Worm (Caenorhabditis elegans) whole organism, L4 larva: ENCODE data around the gene nhr-182.

ENCODE experiments used
- D1046.2 ChIP-seq: fragments of 200-800 bp; sonication (Bioruptor generic); IDR thresholded peaks from 2 replicates; pipeline ENCODE4 v1.3.6; 2022; ENCODE audit warnings: missing genetic modification characterization, missing compliant biosample characterization
- F37D6.2 ChIP-seq: sonication (generic microtip); optimal IDR thresholded peaks from 2 replicates; lab custom pipeline; 2016; ENCODE audit warnings: mild to moderate bottlenecking, missing genetic modification characterization, missing compliant biosample characterization
- F44E2.7 ChIP-seq: fragments of 200-800 bp; sonication (Bioruptor generic); IDR thresholded peaks from 2 replicates; pipeline ENCODE4 v2.1.2; 2022; ENCODE audit warnings: missing genetic modification characterization, missing compliant biosample characterization
- R02D3.7 ChIP-seq: fragments of 150-350 bp; sonication (generic microtip); optimal IDR thresholded peaks from 3 replicates; lab custom pipeline; 2014; ENCODE audit warnings: missing biosample characterization, missing genetic modification characterization
- T26A8.4 ChIP-seq: fragments of 200-800 bp; sonication (Bioruptor generic); IDR thresholded peaks from 2 replicates; pipeline ENCODE4 v1.3.6; 2022; ENCODE audit warnings: missing genetic modification characterization, missing compliant biosample characterization
- Y105C5A.15 ChIP-seq: fragments of 200-800 bp; sonication (Bioruptor generic); IDR thresholded peaks from 2 replicates; pipeline ENCODE4 v1.3.6; 2022; ENCODE audit warnings: missing genetic modification characterization, missing compliant biosample characterization
- Y48G9A.11 ChIP-seq: fragments of 200-800 bp; sonication (Bioruptor generic); IDR thresholded peaks from 2 replicates; pipeline ENCODE4 v1.3.6; 2022; ENCODE audit warnings: missing genetic modification reagents, missing genetic modification characterization, missing compliant biosample characterization
- ZK337.2 ChIP-seq: fragments of 200-800 bp; sonication (Bioruptor generic); IDR thresholded peaks from 2 replicates; pipeline ENCODE4 v1.3.6; 2022; ENCODE audit warnings: missing genetic modification reagents, missing genetic modification characterization, missing compliant biosample characterization
- ZK546.5 ChIP-seq, 2 experiments: sonication (generic microtip); optimal IDR thresholded peaks; 2 replicates each; lab custom pipeline; 2017; ENCODE audit warnings: missing biosample characterization in 2 of 2, missing genetic modification characterization in 2 of 2
- aha-1 ChIP-seq: fragments of 150-350 bp; peaks from one replicate; lab custom pipeline; 2014; ENCODE audit warnings: missing biosample characterization, missing genetic modification characterization
- arid-1 ChIP-seq: fragments of 200-800 bp; sonication (Bioruptor generic); conservative IDR thresholded peaks from 2 replicates; pipeline ENCODE4 v1.3.6; 2022; ENCODE audit warnings: missing genetic modification reagents, missing genetic modification characterization, missing compliant biosample characterization
- ceh-28 ChIP-seq: fragments of 150-350 bp; optimal IDR thresholded peaks from 2 replicates; lab custom pipeline; 2014; ENCODE audit warnings: missing biosample characterization, missing genetic modification reagents, missing genetic modification characterization
- ceh-32 ChIP-seq: sonication (generic microtip); optimal IDR thresholded peaks from 2 replicates; lab custom pipeline; 2016; ENCODE audit warnings: mild to moderate bottlenecking, missing genetic modification characterization, missing compliant biosample characterization; ENCODE audit not compliant: poor library complexity
- ceh-44 ChIP-seq: fragments of 200-800 bp; sonication (Bioruptor generic); IDR thresholded peaks from 2 replicates; pipeline ENCODE4 v1.3.6; 2022; ENCODE audit warnings: missing genetic modification reagents, missing genetic modification characterization, missing compliant biosample characterization
- ces-1 ChIP-seq: fragments of 150-350 bp; sonication (generic microtip); optimal IDR thresholded peaks from 4 replicates; lab custom pipeline; 2014; ENCODE audit warnings: missing biosample characterization, missing genetic modification reagents, missing genetic modification characterization
- daf-16 ChIP-seq, 3 experiments: sonication (generic microtip); optimal IDR thresholded peaks; 2 replicates each; lab custom pipeline; 2016 to 2017; ENCODE audit warnings: missing genetic modification characterization in 3 of 3, missing genetic modification reagents in 3 of 3, mild to moderate bottlenecking in 2 of 3, missing compliant biosample characterization in 2 of 3, missing biosample characterization in 1 of 3, moderate library complexity in 1 of 3
- daf-8 ChIP-seq: fragments of 200-800 bp; sonication (Bioruptor generic); IDR thresholded peaks from 2 replicates; pipeline ENCODE4 v1.3.6; 2022; ENCODE audit warnings: missing genetic modification characterization, missing compliant biosample characterization
- dve-1 ChIP-seq: sonication (generic microtip); optimal IDR thresholded peaks from 2 replicates; lab custom pipeline; 2017; ENCODE audit warnings: antibody characterized with exemption, mild to moderate bottlenecking, missing genetic modification characterization, missing compliant biosample characterization; ENCODE audit not compliant: insufficient read depth
- egl-43 ChIP-seq: fragments of 200-800 bp; sonication (Bioruptor generic); IDR thresholded peaks from 2 replicates; pipeline ENCODE4 v1.3.6; 2022; ENCODE audit warnings: missing genetic modification reagents, missing genetic modification characterization, missing compliant biosample characterization
- fkh-10 ChIP-seq: fragments of 150-350 bp; optimal IDR thresholded peaks from 2 replicates; lab custom pipeline; 2014; ENCODE audit warnings: missing biosample characterization, missing genetic modification reagents, missing genetic modification characterization
- hlh-11 ChIP-seq: fragments of 200-800 bp; sonication (Bioruptor generic); optimal IDR thresholded peaks from 2 replicates; lab custom pipeline; 2018; ENCODE audit warnings: mild to moderate bottlenecking, missing genetic modification characterization, missing compliant biosample characterization
- hlh-30 ChIP-seq: sonication (generic microtip); optimal IDR thresholded peaks from 2 replicates; lab custom pipeline; 2017; ENCODE audit warnings: antibody characterized with exemption, mild to moderate bottlenecking, missing genetic modification characterization, missing compliant biosample characterization; ENCODE audit not compliant: insufficient read depth
- lim-7 ChIP-seq: fragments of 200-800 bp; sonication (Bioruptor generic); IDR thresholded peaks from 2 replicates; pipeline ENCODE4 v1.3.6; 2022; ENCODE audit warnings: missing genetic modification characterization, missing compliant biosample characterization
- lin-39 ChIP-seq: fragments of 150-350 bp; optimal IDR thresholded peaks from 2 replicates; lab custom pipeline; 2014; ENCODE audit warnings: missing biosample characterization, missing genetic modification reagents, missing genetic modification characterization
- lsy-2 ChIP-seq, 2 experiments: fragments of 150-350 bp in 1 of 2; sonication (generic microtip) in 1 of 2; optimal IDR thresholded peaks; 2 replicates each; lab custom pipeline; 2014 to 2017; ENCODE audit warnings: missing biosample characterization in 2 of 2, missing genetic modification characterization in 2 of 2
- madf-5 ChIP-seq, 2 experiments: fragments of 200-800 bp; sonication (Bioruptor generic); IDR thresholded peaks; 2 replicates each; pipeline ENCODE4 v1.3.6; 2022; ENCODE audit warnings: missing compliant biosample characterization in 2 of 2, missing genetic modification characterization in 2 of 2
- mdt-29 ChIP-seq: fragments of 200-800 bp; sonication (Bioruptor generic); IDR thresholded peaks from 2 replicates; pipeline ENCODE4 v1.3.6; 2022; ENCODE audit warnings: missing genetic modification reagents, missing genetic modification characterization, missing compliant biosample characterization
- nhr-10 ChIP-seq: fragments of 150-350 bp; optimal IDR thresholded peaks from 2 replicates; lab custom pipeline; 2014; ENCODE audit warnings: missing biosample characterization, missing genetic modification characterization
- nhr-28 ChIP-seq: fragments of 150-350 bp; optimal IDR thresholded peaks from 2 replicates; lab custom pipeline; 2014; ENCODE audit warnings: missing biosample characterization, missing genetic modification characterization
- nhr-41 ChIP-seq: fragments of 200-800 bp; sonication (Bioruptor generic); IDR thresholded peaks from 2 replicates; pipeline ENCODE4 v1.3.6; 2022; ENCODE audit warnings: missing genetic modification reagents, missing genetic modification characterization, missing compliant biosample characterization
- nhr-76 ChIP-seq: fragments of 150-350 bp; optimal IDR thresholded peaks from 2 replicates; lab custom pipeline; 2014; ENCODE audit warnings: missing biosample characterization, missing genetic modification characterization
- nhr-77 ChIP-seq: fragments of 150-350 bp; optimal IDR thresholded peaks from 2 replicates; lab custom pipeline; 2014; ENCODE audit warnings: missing biosample characterization, missing genetic modification characterization
- pha-4 ChIP-seq, 2 experiments: fragments of 150-350 bp in 1 of 2; fragments of 200-800 bp in 1 of 2; sonication (Bioruptor generic) in 1 of 2; IDR thresholded peaks in 1 of 2; optimal IDR thresholded peaks in 1 of 2; 2 replicates each; pipeline versions ENCODE4 v1.3.6 to Lab custom; 2014 to 2022; ENCODE audit warnings: missing genetic modification characterization in 2 of 2, missing genetic modification reagents in 2 of 2, missing biosample characterization in 1 of 2, missing compliant biosample characterization in 1 of 2
- pqm-1 ChIP-seq: sonication (generic microtip); optimal IDR thresholded peaks from 2 replicates; lab custom pipeline; 2017; ENCODE audit warnings: missing biosample characterization, missing genetic modification characterization
- skn-1 ChIP-seq: fragments of 150-350 bp; optimal IDR thresholded peaks from 2 replicates; lab custom pipeline; 2014; ENCODE audit warnings: missing biosample characterization, missing genetic modification characterization
- spr-1 ChIP-seq: sonication (generic microtip); optimal IDR thresholded peaks from 2 replicates; lab custom pipeline; 2016; ENCODE audit warnings: mild to moderate bottlenecking, missing genetic modification characterization, missing compliant biosample characterization
- spr-3 ChIP-seq: fragments of 200-800 bp; sonication (Bioruptor generic); optimal IDR thresholded peaks from 2 replicates; lab custom pipeline; 2018; ENCODE audit warnings: mild to moderate bottlenecking, missing genetic modification characterization, missing compliant biosample characterization
- tra-1 ChIP-seq: fragments of 200-800 bp; sonication (Bioruptor generic); IDR thresholded peaks from 2 replicates; pipeline ENCODE4 v1.3.6; 2022; ENCODE audit warnings: missing genetic modification reagents, missing genetic modification characterization, missing compliant biosample characterization
- zag-1 ChIP-seq: fragments of 150-350 bp; optimal IDR thresholded peaks from 2 replicates; lab custom pipeline; 2014; ENCODE audit warnings: missing biosample characterization, missing genetic modification characterization
- zfp-2 ChIP-seq: sonication (generic microtip); optimal IDR thresholded peaks from 2 replicates; lab custom pipeline; 2016; ENCODE audit warnings: mild to moderate bottlenecking, missing genetic modification characterization, missing compliant biosample characterization
- zfp-3 ChIP-seq: fragments of 200-800 bp; sonication (Bioruptor generic); conservative IDR thresholded peaks from 2 replicates; pipeline ENCODE4 v1.3.6; 2022; ENCODE audit warnings: missing genetic modification reagents, missing genetic modification characterization, missing compliant biosample characterization
- zip-2 ChIP-seq: fragments of 150-350 bp; optimal IDR thresholded peaks from 2 replicates; lab custom pipeline; 2014; ENCODE audit warnings: missing biosample characterization, missing genetic modification characterization
- ztf-11 ChIP-seq: fragments of 150-350 bp; optimal IDR thresholded peaks from 2 replicates; lab custom pipeline; 2014; ENCODE audit warnings: missing biosample characterization, missing genetic modification characterization
- ztf-7 ChIP-seq: fragments of 150-350 bp; optimal IDR thresholded peaks from 2 replicates; lab custom pipeline; 2014; ENCODE audit warnings: missing biosample characterization, missing genetic modification characterization

Gene nhr-182

DNA sequence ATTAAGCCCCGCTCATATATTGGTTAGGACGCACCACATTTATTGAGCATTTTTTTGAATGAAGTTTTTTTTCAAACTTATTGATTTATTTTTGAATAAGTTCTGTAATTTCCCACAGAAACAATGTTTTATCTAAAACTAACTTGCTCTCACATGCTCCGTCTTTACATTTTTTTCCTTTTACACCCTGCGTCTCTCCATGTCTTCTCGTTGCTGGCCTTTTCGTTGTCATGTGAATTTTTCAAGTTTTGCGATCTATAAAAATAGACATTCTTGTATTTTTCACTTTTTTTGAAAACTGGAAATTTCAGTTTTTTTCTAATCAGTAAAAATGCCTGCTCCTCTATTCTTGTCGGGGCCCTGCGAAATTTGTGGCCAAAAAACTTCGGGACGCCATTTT, 28.8 kb downstream of the nhr-182 start, which contains the start of gene nhr-134 (continued):
- TF ChIP-seq Y48G9A.11 (GFP tag; lab: Robert Waterston, UW) (no peak), spr-3 (GFP tag; lab: Kevin White, UChicago) (no peak), tra-1 (GFP tag; lab: Robert Waterston, UW) (no peak), hlh-30 (tag; lab: Kevin White, UChicago) (peak; percentile 87), Y105C5A.15 (no peak), arid-1 (GFP tag; lab: Robert Waterston, UW) (no peak), ztf-11 (no peak), T26A8.4 (no peak), daf-16 (GFP tag; optimal IDR thresholded peaks at IDR 0.05; lab: Kevin White, UChicago) (no peak), daf-16 (tag; optimal IDR thresholded peaks at IDR 0.05; lab: Kevin White, UChicago) (peak; percentile 44), spr-1 (tag; lab: Kevin White, UChicago) (no peak), pha-4 (GFP tag; IDR thresholded peaks at IDR 0.05; lab: Robert Waterston, UW) (no peak), pha-4 (tag; optimal IDR thresholded peaks at IDR 0.05; lab: Kevin White, UChicago) (no peak)

DNA sequence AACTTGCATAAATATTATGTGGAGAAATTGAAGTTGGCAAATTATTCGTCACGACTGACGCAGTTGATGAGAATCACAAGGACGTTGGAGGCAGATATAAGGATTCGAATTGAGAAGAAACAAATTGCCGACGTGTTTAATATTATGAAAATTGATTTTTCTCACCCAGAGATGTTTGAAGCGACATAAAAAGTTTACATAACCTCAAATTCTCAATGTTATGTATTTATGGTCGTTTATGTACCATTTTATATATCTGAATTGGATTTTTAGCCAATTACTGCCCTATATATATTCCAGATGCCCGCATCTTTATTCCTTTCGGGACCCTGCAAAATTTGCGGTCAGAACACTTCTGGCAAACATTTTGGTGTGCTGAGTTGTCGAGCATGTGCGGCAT, 30.9 kb downstream of the nhr-182 start, which contains the start of gene nhr-126:
nhr-126 (plus strand) TSS at position 301 of the 400 bp plus-strand sequence.
- TF ChIP-seq nhr-41 (no peak), daf-8 (GFP tag; lab: Robert Waterston, UW) (no peak)

- TF ChIP-seq nhr-10 (tag; lab: Kevin White, UChicago) (no peak), Y48G9A.11 (GFP tag; lab: Robert Waterston, UW) (no peak), hlh-11 (no peak), mdt-29 (GFP tag; lab: Robert Waterston, UW) (no peak), lim-7 (GFP tag; lab: Robert Waterston, UW) (no peak), F37D6.2 (tag; lab: Kevin White, UChicago) (no peak), Y105C5A.15 (no peak), ces-1 (GFP tag; lab: Kevin White, UChicago) (no peak), arid-1 (GFP tag; lab: Robert Waterston, UW) (no peak), ztf-7 (tag; lab: Kevin White, UChicago) (no peak), ZK337.2 (GFP tag; lab: Robert Waterston, UW) (no peak), egl-43 (GFP tag; lab: Robert Waterston, UW) (no peak), lin-39 (no peak), zfp-3 (GFP tag; lab: Robert Waterston, UW) (no peak), ceh-32 (tag; lab: Kevin White, UChicago) (no peak)
Measured at ce11 chrV:2226903-2227302, 32.8 kb downstream of the nhr-182 start, which contains the start of gene nhr-18. Gene nhr-18, plus strand, starts transcription at chrV:2227203.

DNA sequence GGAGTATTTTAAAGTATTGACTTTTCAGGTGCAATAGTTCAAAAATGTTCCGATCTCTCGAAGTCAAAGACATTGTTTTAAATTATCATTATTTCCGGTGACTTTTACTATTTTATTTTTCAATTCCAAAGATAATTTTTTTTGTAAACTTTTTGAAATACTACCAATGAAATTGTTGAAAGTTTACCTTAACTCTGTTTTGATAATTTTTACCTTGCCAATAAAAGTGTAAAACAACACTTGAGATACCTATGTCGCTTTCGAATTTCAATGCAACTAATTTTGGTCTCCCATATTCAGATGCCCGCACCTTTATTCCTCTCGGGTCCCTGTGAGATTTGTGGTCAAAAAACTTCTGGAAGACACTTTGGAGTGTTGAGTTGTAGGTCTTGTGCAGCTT, 34.6 kb downstream of the nhr-182 start, which contains the start of gene nhr-103:
nhr-103 (plus strand) TSS at position 301 of the 400 bp plus-strand sequence.
- TF ChIP-seq egl-43 (GFP tag; lab: Robert Waterston, UW) = no peak
- no peak for TF ChIP-seq daf-16 (GFP tag; optimal IDR thresholded peaks at IDR 0.05; lab: Kevin White, UChicago)
- no peak for TF ChIP-seq daf-16 (tag; optimal IDR thresholded peaks at IDR 0.05; lab: Kevin White, UChicago)
- TF ChIP-seq F44E2.7 = no peak
- TF ChIP-seq ztf-11 = no peak
- TF ChIP-seq aha-1 = no peak
- no peak for TF ChIP-seq zip-2 (tag; lab: Kevin White, UChicago)
- TF ChIP-seq dve-1 (tag; lab: Kevin White, UChicago) = no peak
- TF ChIP-seq pqm-1 (tag; lab: Kevin White, UChicago) = no peak
- TF ChIP-seq lsy-2 (tag; optimal IDR thresholded peaks at IDR 0.05; lab: Kevin White, UChicago) = no peak

DNA sequence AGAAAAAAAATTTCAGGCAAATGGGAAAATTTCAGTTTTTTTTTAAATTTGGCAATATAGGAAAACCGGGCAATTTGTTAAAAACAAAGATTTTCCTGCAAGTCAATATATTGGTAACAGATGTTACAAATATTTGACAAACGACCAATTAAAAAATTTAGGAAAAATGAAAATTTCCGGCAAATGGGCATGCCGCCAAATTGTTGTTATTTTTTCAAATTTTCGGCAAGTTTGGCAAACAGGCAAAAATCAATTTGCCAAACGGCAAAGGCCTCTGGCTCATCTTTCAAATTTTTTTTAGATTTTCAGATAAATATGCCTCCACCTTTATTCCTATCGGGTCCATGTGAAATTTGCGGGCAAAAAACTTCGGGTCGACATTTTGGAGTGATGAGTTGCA, 38.0 kb downstream of the nhr-182 start, which contains the start of gene nhr-128:
nhr-128 (plus strand) TSS at position 301 of the 400 bp plus-strand sequence.
- TF ChIP-seq daf-8 (GFP tag; lab: Robert Waterston, UW) (no peak), D1046.2 (GFP tag; lab: Robert Waterston, UW) (no peak), R02D3.7 (tag; lab: Kevin White, UChicago) (no peak), nhr-77 (tag; lab: Kevin White, UChicago) (no peak), nhr-76 (tag; lab: Kevin White, UChicago) (no peak), ZK546.5 (tag; optimal IDR thresholded peaks at IDR 0.05; lab: Kevin White, UChicago) (no peak), zag-1 (no peak), ceh-44 (no peak), dve-1 (tag; lab: Kevin White, UChicago) (no peak), madf-5 (GFP tag; IDR thresholded peaks at IDR 0.05; lab: Robert Waterston, UW) (no peak), fkh-10 (GFP tag; lab: Kevin White, UChicago) (no peak), nhr-28 (tag; lab: Kevin White, UChicago) (no peak), skn-1 (tag; lab: Kevin White, UChicago) (no peak), ceh-28 (no peak), zfp-2 (tag; lab: Kevin White, UChicago) (no peak)
